Worm (Caenorhabditis elegans) whole organism, late embryonic: ENCODE data around the gene C46F9.6.
"Not testable (repeated sequence)": the region's sequence is repeated elsewhere in the genome, so short reads cannot be mapped to it uniquely, and the experiment has no call there.

Source experiments
- C08G9.2 ChIP-seq: sonication (generic microtip); optimal IDR thresholded peaks from 2 replicates; lab custom pipeline; 2016; ENCODE audit warnings: mild to moderate bottlenecking, missing genetic modification characterization, moderate library complexity, missing compliant biosample characterization
- C38D4.7 ChIP-seq: fragments of 200-800 bp; sonication (Bioruptor generic); optimal IDR thresholded peaks from 2 replicates; lab custom pipeline; 2018; ENCODE audit warnings: mild to moderate bottlenecking, missing genetic modification characterization, moderate library complexity, missing compliant biosample characterization
- F13H6.1 ChIP-seq: sonication (generic microtip); optimal IDR thresholded peaks from 2 replicates; lab custom pipeline; 2016; ENCODE audit warnings: missing genetic modification characterization, missing compliant biosample characterization
- T23F11.4 ChIP-seq: fragments of 200-800 bp; sonication (Bioruptor generic); optimal IDR thresholded peaks from 2 replicates; lab custom pipeline; 2018; ENCODE audit warnings: mild to moderate bottlenecking, missing genetic modification characterization, missing compliant biosample characterization
- Y22D7AL.16 ChIP-seq: sonication (generic microtip); optimal IDR thresholded peaks from 2 replicates; lab custom pipeline; 2016; ENCODE audit warnings: missing genetic modification characterization, missing compliant biosample characterization
- ceh-14 ChIP-seq: sonication (generic microtip); optimal IDR thresholded peaks from 2 replicates; lab custom pipeline; 2016; ENCODE audit warnings: missing genotype, missing genetic modification characterization, missing compliant biosample characterization
- ceh-24 ChIP-seq: sonication (generic microtip); optimal IDR thresholded peaks from 2 replicates; lab custom pipeline; 2016; ENCODE audit warnings: mild to moderate bottlenecking, missing genetic modification characterization, missing compliant biosample characterization
- ceh-45 ChIP-seq: fragments of 200-800 bp; sonication (Bioruptor generic); IDR thresholded peaks from 2 replicates; pipeline ENCODE4 v1.3.6; 2022; ENCODE audit warnings: missing genetic modification reagents, missing genetic modification characterization, missing compliant biosample characterization
- ceh-48 ChIP-seq: sonication (generic microtip); optimal IDR thresholded peaks from 2 replicates; lab custom pipeline; 2016; ENCODE audit warnings: missing genetic modification characterization, inconsistent platforms, missing compliant biosample characterization
- ceh-9 ChIP-seq: sonication (generic microtip); optimal IDR thresholded peaks from 2 replicates; lab custom pipeline; 2016; ENCODE audit warnings: mild to moderate bottlenecking, missing genetic modification characterization, inconsistent platforms, missing compliant biosample characterization
- dmd-4 ChIP-seq: sonication (generic microtip); optimal IDR thresholded peaks from 2 replicates; lab custom pipeline; 2016; ENCODE audit warnings: borderline replicate concordance, missing genetic modification characterization, missing compliant biosample characterization
- dve-1 ChIP-seq: sonication (generic microtip); optimal IDR thresholded peaks from 2 replicates; lab custom pipeline; 2017; ENCODE audit warnings: antibody characterized with exemption, mild to moderate bottlenecking, missing genetic modification characterization, missing compliant biosample characterization
- elt-2 ChIP-seq: sonication (generic microtip); optimal IDR thresholded peaks from 2 replicates; lab custom pipeline; 2016; ENCODE audit warnings: missing genetic modification reagents, missing genetic modification characterization, missing compliant biosample characterization
- ets-4 ChIP-seq: sonication (generic microtip); optimal IDR thresholded peaks from 2 replicates; lab custom pipeline; 2016; ENCODE audit warnings: missing genetic modification characterization, missing compliant biosample characterization
- lin-11 ChIP-seq: fragments of 200-800 bp; sonication (Bioruptor generic); optimal IDR thresholded peaks from 2 replicates; lab custom pipeline; 2018; ENCODE audit warnings: mild to moderate bottlenecking, missing genetic modification characterization, missing compliant biosample characterization
- nfya-1 ChIP-seq: sonication (generic microtip); optimal IDR thresholded peaks from 2 replicates; lab custom pipeline; 2017; ENCODE audit warnings: missing genetic modification characterization, mild to moderate bottlenecking, missing compliant biosample characterization, antibody characterized with exemption, moderate library complexity
- nhr-11 ChIP-seq: fragments of 150-350 bp; optimal IDR thresholded peaks from 2 replicates; lab custom pipeline; 2014; ENCODE audit warnings: missing biosample characterization, missing genetic modification characterization
- nhr-232 ChIP-seq: sonication (generic microtip); optimal IDR thresholded peaks from 2 replicates; lab custom pipeline; 2016; ENCODE audit warnings: missing genetic modification characterization, missing compliant biosample characterization
- odd-2 ChIP-seq: sonication (generic microtip); optimal IDR thresholded peaks from 2 replicates; lab custom pipeline; 2017; ENCODE audit warnings: antibody characterized with exemption, mild to moderate bottlenecking, missing genetic modification characterization, missing compliant biosample characterization
- pag-3 ChIP-seq: sonication (generic microtip); optimal IDR thresholded peaks from 2 replicates; lab custom pipeline; 2016; ENCODE audit warnings: missing compliant biosample characterization, missing genetic modification characterization, borderline replicate concordance
- pat-9 ChIP-seq: fragments of 200-800 bp; sonication (Bioruptor generic); optimal IDR thresholded peaks from 2 replicates; lab custom pipeline; 2018; ENCODE audit warnings: mild to moderate bottlenecking, missing genetic modification characterization, moderate library complexity, missing compliant biosample characterization
- pha-2 ChIP-seq: sonication (generic microtip); optimal IDR thresholded peaks from 2 replicates; lab custom pipeline; 2017; ENCODE audit warnings: mild to moderate bottlenecking, missing genetic modification characterization, missing compliant biosample characterization
- pqm-1 ChIP-seq: sonication (generic microtip); optimal IDR thresholded peaks from 2 replicates; lab custom pipeline; 2016; ENCODE audit warnings: missing genetic modification characterization, missing compliant biosample characterization
- pros-1 ChIP-seq: fragments of 150-350 bp; optimal IDR thresholded peaks from 2 replicates; lab custom pipeline; 2014; ENCODE audit warnings: missing biosample characterization, missing genetic modification reagents, missing genetic modification characterization
- ref-2 ChIP-seq: sonication (generic microtip); optimal IDR thresholded peaks from 2 replicates; lab custom pipeline; 2016; ENCODE audit warnings: missing genetic modification characterization, missing compliant biosample characterization
- sox-4 ChIP-seq: sonication (generic microtip); optimal IDR thresholded peaks from 2 replicates; lab custom pipeline; 2017; ENCODE audit warnings: mild to moderate bottlenecking, missing genetic modification characterization, inconsistent platforms, missing compliant biosample characterization
- syd-9 ChIP-seq: sonication (generic microtip); optimal IDR thresholded peaks from 2 replicates; lab custom pipeline; 2016; ENCODE audit warnings: mild to moderate bottlenecking, missing genetic modification characterization, moderate library complexity, missing compliant biosample characterization
- tbx-2 ChIP-seq: sonication (generic microtip); optimal IDR thresholded peaks from 2 replicates; lab custom pipeline; 2016; ENCODE audit warnings: missing genetic modification characterization, missing compliant biosample characterization
- ttx-3 ChIP-seq: sonication (generic microtip); optimal IDR thresholded peaks from 2 replicates; lab custom pipeline; 2016; ENCODE audit warnings: missing genetic modification reagents, missing genetic modification characterization, missing compliant biosample characterization
- unc-42 ChIP-seq: sonication (generic microtip); optimal IDR thresholded peaks from 2 replicates; lab custom pipeline; 2016; ENCODE audit warnings: missing genotype, missing genetic modification characterization, missing compliant biosample characterization
- unc-55 ChIP-seq: sonication (generic microtip); optimal IDR thresholded peaks from 2 replicates; lab custom pipeline; 2017; ENCODE audit warnings: missing biosample characterization, missing genetic modification reagents, missing genetic modification characterization
- unc-86 ChIP-seq: sonication (generic microtip); optimal IDR thresholded peaks from 2 replicates; lab custom pipeline; 2016; ENCODE audit warnings: missing genetic modification characterization, missing compliant biosample characterization

The C46F9.6 gene

ce11 chrII:1897936-1898335 lies at the start of gene C46F9.6:
TSS of gene C46F9.6 (plus strand) at chrII:1898236.
- TF ChIP-seq ceh-9 (tag; lab: Kevin White, UChicago) (no peak), pros-1 (tag; lab: Kevin White, UChicago) (no peak), ceh-48 (tag; lab: Kevin White, UChicago) (no peak), C08G9.2 (no peak)

DNA sequence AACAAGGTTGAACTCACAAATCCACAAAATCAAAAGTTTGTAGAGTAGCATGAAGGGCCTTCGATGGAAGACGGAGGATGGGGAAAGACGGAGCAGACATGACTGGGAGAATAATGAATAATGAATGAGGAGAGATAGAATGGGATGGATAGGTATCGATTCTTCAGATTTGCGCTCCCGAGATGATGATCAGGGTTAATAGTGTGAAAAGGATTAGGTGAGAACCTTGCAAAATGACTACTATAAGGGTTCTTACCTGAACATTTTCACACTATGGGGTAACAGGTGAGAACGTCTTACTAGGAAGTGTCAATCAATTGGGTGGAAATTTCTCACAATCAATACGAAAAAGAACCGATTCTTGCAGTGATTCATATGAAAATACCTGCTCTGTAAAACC lies 47.7 kb upstream of the C46F9.6 start, which contains the start of gene fbxb-96:
Gene fbxb-96, minus strand, starts transcription at position 101 of the 400 bp plus-strand sequence.
- TF ChIP-seq lin-11 (tag; lab: Kevin White, UChicago) (no peak), ceh-24 (no peak), unc-42 (no peak), sox-4 (tag; lab: Kevin White, UChicago) (no peak), odd-2 (tag; lab: Kevin White, UChicago) (no peak)
- TF ChIP-seq, all 69 proteins: peak for 0

- no peak for TF ChIP-seq nfya-1 (tag; lab: Kevin White, UChicago)
- no peak for TF ChIP-seq tbx-2 (tag; lab: Kevin White, UChicago)
- peak; percentile 89 for TF ChIP-seq elt-2 (tag; lab: Kevin White, UChicago)
- no peak for TF ChIP-seq ref-2 (tag; lab: Kevin White, UChicago)
- TF ChIP-seq lin-11 (tag; lab: Kevin White, UChicago), result no peak
Measured at ce11 chrII:1850840-1851294, 47.2 kb upstream of the C46F9.6 start, which contains the start of gene C52E2.3. TSS of gene C52E2.3 (plus strand) at chrII:1851244.

DNA sequence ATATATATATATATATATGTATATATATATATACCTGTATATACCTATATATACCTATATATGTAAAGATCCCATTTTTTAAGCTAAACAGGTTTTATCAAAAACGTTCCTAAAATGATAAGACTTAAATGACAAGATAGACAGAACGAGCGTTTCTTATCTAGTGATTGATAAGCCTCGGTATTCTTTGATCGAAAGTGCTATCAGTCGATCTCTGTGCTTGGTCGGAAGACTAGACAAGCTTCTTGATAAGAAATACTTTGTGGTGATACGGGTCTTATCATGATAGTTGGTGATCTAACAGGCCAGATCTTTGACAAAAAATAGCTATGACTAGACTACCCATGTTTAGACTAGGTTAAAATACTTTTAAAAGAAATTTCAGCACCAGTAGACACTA lies 46.3 kb upstream of the C46F9.6 start:
- TF ChIP-seq unc-55 (GFP tag; lab: Kevin White, UChicago) (no peak), elt-2 (tag; lab: Kevin White, UChicago) (peak; percentile 99), pha-2 (tag; lab: Kevin White, UChicago) (no peak), pqm-1 (tag; lab: Kevin White, UChicago) (peak; percentile 79), ttx-3 (tag; lab: Kevin White, UChicago) (no peak)

DNA sequence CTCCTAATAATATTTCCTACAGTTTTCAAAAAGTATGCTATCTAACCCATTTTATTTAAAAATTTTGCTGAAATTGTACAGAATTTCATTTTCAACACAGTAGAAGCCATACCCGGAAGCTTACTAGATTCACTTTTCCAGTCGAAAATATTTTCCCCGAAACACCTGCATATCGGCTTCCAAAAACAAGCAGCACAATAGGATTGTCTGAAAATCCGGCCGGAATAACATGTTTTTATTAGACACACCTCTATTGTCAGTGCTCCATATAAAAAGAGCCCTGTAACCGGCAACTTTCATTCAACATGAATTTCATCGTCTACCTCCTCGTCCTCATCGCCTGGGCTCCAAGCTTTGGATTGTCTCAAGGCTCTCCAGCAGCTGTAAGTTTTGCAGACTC lies 45.5 kb upstream of the C46F9.6 start, which contains the start of gene C52E2.2:
Gene C52E2.2, plus strand, starts transcription at position 301 of the 400 bp plus-strand sequence.
- TF ChIP-seq pag-3 (tag; lab: Kevin White, UChicago), result no peak
- TF ChIP-seq tbx-2 (tag; lab: Kevin White, UChicago), result no peak
- no peak for TF ChIP-seq nhr-11 (tag; lab: Kevin White, UChicago)
- no peak for TF ChIP-seq ets-4 (tag; lab: Kevin White, UChicago)
- no peak for TF ChIP-seq nhr-232 (tag; lab: Kevin White, UChicago)
- no peak for TF ChIP-seq unc-42
- no peak for TF ChIP-seq C38D4.7 (GFP tag; lab: Kevin White, UChicago)
- TF ChIP-seq syd-9 (tag; lab: Kevin White, UChicago), result no peak
- TF ChIP-seq elt-2 (tag; lab: Kevin White, UChicago), result no peak
- no peak for TF ChIP-seq unc-86 (tag; lab: Kevin White, UChicago)
- TF ChIP-seq pat-9 (tag; lab: Kevin White, UChicago), result no peak
- TF ChIP-seq Y22D7AL.16 (tag; lab: Kevin White, UChicago), result no peak
- TF ChIP-seq ceh-45 (GFP tag; lab: Robert Waterston, UW), result no peak
- no peak for TF ChIP-seq dmd-4
- no peak for TF ChIP-seq T23F11.4 (GFP tag; lab: Kevin White, UChicago)
- no peak for TF ChIP-seq F13H6.1 (tag; lab: Kevin White, UChicago)

- not testable (repeated sequence) for TF ChIP-seq pros-1 (tag; lab: Kevin White, UChicago); ceh-14 (tag; lab: Kevin White, UChicago); dve-1
Measured at ce11 chrII:1854094-1854493, 43.9 kb upstream of the C46F9.6 start, which contains the start of gene fbxb-95. TSS of gene fbxb-95 (plus strand) at chrII:1854394.
